Worm (Caenorhabditis elegans): ENCODE measurements around the gene F57F4.2.

ce11 chrV:6413057-6413456, 23.5 kb upstream of the F57F4.2 start:
- TF ChIP-seq ztf-29 (GFP tag; IDR thresholded peaks at IDR 0.05) (no peak), klf-2 (GFP tag; conservative IDR thresholded peaks at IDR 0.05) (no peak), T22C8.4 (GFP tag; IDR thresholded peaks at IDR 0.05) (no peak), ztf-23 (GFP tag; IDR thresholded peaks at IDR 0.05) (no peak), ref-1 (GFP tag; conservative IDR thresholded peaks at IDR 0.05) (no peak), med-1 (GFP tag; optimal IDR thresholded peaks at IDR 0.05; ENCODE audit: insufficient read depth) (no peak)
